Worm (Caenorhabditis elegans) whole organism, young adult: ENCODE results near the gene C28F5.1.

Source experiments
- C06A6.2 ChIP-seq: fragments of 200-800 bp; sonication (Bioruptor generic); conservative IDR thresholded peaks from 2 replicates; pipeline ENCODE4 v1.3.6; 2022; ENCODE audit warnings: missing genetic modification characterization, missing compliant biosample characterization
- F55B11.4 ChIP-seq: sonication (generic microtip); optimal IDR thresholded peaks from 2 replicates; lab custom pipeline; 2016; ENCODE audit warnings: missing compliant biosample characterization, missing genetic modification characterization, borderline replicate concordance; ENCODE audit not compliant: insufficient read depth
- attf-5 ChIP-seq: fragments of 200-800 bp; sonication (Bioruptor generic); optimal IDR thresholded peaks from 2 replicates; lab custom pipeline; 2018; ENCODE audit warnings: mild to moderate bottlenecking, missing genetic modification characterization, missing compliant biosample characterization
- attf-6 ChIP-seq: fragments of 200-800 bp; sonication (Bioruptor generic); IDR thresholded peaks from 2 replicates; pipeline ENCODE4 v1.3.6; 2022; ENCODE audit warnings: missing genetic modification reagents, missing genetic modification characterization, missing compliant biosample characterization
- chd-7 ChIP-seq: sonication (generic microtip); optimal IDR thresholded peaks from 2 replicates; lab custom pipeline; 2016; ENCODE audit warnings: mild to moderate bottlenecking, missing genetic modification characterization, moderate library complexity, missing compliant biosample characterization
- lin-35 ChIP-seq, 3 experiments: fragments of 150-350 bp in 2 of 3; sonication (generic microtip) in 1 of 3; optimal IDR thresholded peaks; 2 replicates each; lab custom pipeline; 2014 to 2018; ENCODE audit warnings: missing biosample characterization in 3 of 3, missing genetic modification characterization in 3 of 3, missing genetic modification reagents in 3 of 3
- nhr-90 ChIP-seq: sonication (generic microtip); optimal IDR thresholded peaks from 2 replicates; lab custom pipeline; 2016; ENCODE audit warnings: missing genotype, mild to moderate bottlenecking, missing genetic modification characterization, missing compliant biosample characterization
- xnd-1 ChIP-seq: sonication (generic microtip); optimal IDR thresholded peaks from 2 replicates; lab custom pipeline; 2016; ENCODE audit warnings: missing genotype, missing genetic modification reagents, missing genetic modification characterization, missing compliant biosample characterization
- ztf-3 ChIP-seq: fragments of 200-800 bp; sonication (Bioruptor generic); optimal IDR thresholded peaks from 2 replicates; lab custom pipeline; 2018; ENCODE audit warnings: mild to moderate bottlenecking, missing genetic modification characterization, missing compliant biosample characterization

DNA sequence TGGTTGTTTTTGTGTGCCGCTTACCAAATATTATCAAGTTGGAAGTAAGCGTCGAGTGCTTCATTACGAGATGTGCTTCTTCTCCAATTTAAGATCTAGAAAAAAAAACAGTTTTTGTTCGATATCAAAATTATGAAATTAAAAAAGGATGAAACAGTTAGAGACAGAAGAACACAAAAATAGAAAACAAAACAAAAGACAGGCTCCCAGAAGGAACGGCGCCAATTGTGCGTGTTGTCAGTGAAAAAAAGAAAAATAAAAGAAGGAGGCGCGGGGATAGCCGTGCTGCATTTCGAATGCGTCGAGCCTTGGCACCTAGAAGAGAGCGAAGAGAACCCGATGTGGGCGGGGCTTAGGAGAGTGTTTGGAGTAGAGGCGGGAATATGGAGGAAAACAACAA is 39.6 kb upstream of the C28F5.1 start, which contains the start of gene sro-1:
- TF ChIP-seq lin-35 (GFP tag; optimal IDR thresholded peaks at IDR 0.05; lab: Kevin White, UChicago) (no peak), attf-5 (no peak), attf-6 (GFP tag; lab: Robert Waterston, UW) (no peak), nhr-90 (no peak), F55B11.4 (tag; lab: Kevin White, UChicago) (no peak), xnd-1 (tag; lab: Kevin White, UChicago) (no peak), C06A6.2 (GFP tag; lab: Robert Waterston, UW) (no peak), ztf-3 (GFP tag; lab: Kevin White, UChicago) (no peak), chd-7 (no peak)
